Fruit fly (Drosophila melanogaster): ENCODE results near the gene CG14273.

- TF ChIP-seq CG8478 (optimal IDR thresholded peaks at IDR 0.05) = no peak
- no peak for TF ChIP-seq CTCF (optimal IDR thresholded peaks at IDR 0.05)
Observed at dm6 chr2L:8393122-8393521, 50.6 kb downstream of the CG14273 start, which contains the start of gene Acp29AB.

Data from S2 (cell line).